Worm (Caenorhabditis elegans): ENCODE measurements around the gene lpin-1.

ce11 chrV:13660115-13660514, 6.2 kb upstream of the lpin-1 start:
- TF ChIP-seq hpl-2 (GFP tag; optimal IDR thresholded peaks at IDR 0.05) (no peak), lin-15B (tag; optimal IDR thresholded peaks at IDR 0.05) (no peak), pqm-1 (tag; optimal IDR thresholded peaks at IDR 0.05) (no peak)
